Fruit fly (Drosophila melanogaster) whole organism, embryonic: ENCODE measurements around the gene Cpr65Aw.

Source experiments
- Atf-2 ChIP-seq: fragments of 200-800 bp; sonication (Bioruptor generic); optimal IDR thresholded peaks from 2 replicates; lab custom pipeline; 2016; ENCODE audit warnings: missing biosample characterization, missing genetic modification characterization
- CG10274 ChIP-seq: fragments of 200-800 bp; sonication (Bioruptor generic); optimal IDR thresholded peaks from 3 replicates; lab custom pipeline; 2017; ENCODE audit warnings: missing biosample characterization, mild to moderate bottlenecking, missing genetic modification characterization
- CG10366 ChIP-seq: fragments of 200-800 bp; sonication (Bioruptor generic); IDR thresholded peaks from 2 replicates; pipeline ENCODE4 v1.3.6; 2022; ENCODE audit warnings: missing biosample characterization, missing genetic modification characterization
- CG10654 ChIP-seq: fragments of 200-800 bp; sonication (Bioruptor generic); optimal IDR thresholded peaks from 2 replicates; lab custom pipeline; 2016; ENCODE audit warnings: missing biosample characterization, missing genetic modification characterization
- CG10959 ChIP-seq: fragments of 200-800 bp; sonication (Bioruptor generic); IDR thresholded peaks from 2 replicates; pipeline ENCODE4 v1.3.6; 2022; ENCODE audit warnings: missing biosample characterization, missing genetic modification characterization
- CG12219 ChIP-seq: fragments of 200-800 bp; sonication (Bioruptor generic); optimal IDR thresholded peaks from 3 replicates; lab custom pipeline; 2018; ENCODE audit warnings: missing biosample characterization, mild to moderate bottlenecking, missing genetic modification characterization
- CG13775 ChIP-seq: fragments of 200-800 bp; sonication (Bioruptor generic); optimal IDR thresholded peaks from 3 replicates; lab custom pipeline; 2017; ENCODE audit warnings: missing biosample characterization, mild to moderate bottlenecking, missing genetic modification characterization
- CG13894 ChIP-seq: fragments of 200-800 bp; sonication (Bioruptor generic); optimal IDR thresholded peaks from 3 replicates; lab custom pipeline; 2018; ENCODE audit warnings: missing biosample characterization, mild to moderate bottlenecking, missing genetic modification characterization, moderate library complexity
- CG14667 ChIP-seq: fragments of 200-800 bp; sonication (Bioruptor generic); IDR thresholded peaks from 2 replicates; pipeline ENCODE4 v1.3.6; 2022; ENCODE audit warnings: missing biosample characterization, missing genetic modification characterization
- CG14965 ChIP-seq: fragments of 200-800 bp; sonication (Bioruptor generic); optimal IDR thresholded peaks from 2 replicates; lab custom pipeline; 2016; ENCODE audit warnings: missing biosample characterization, missing genetic modification characterization, borderline replicate concordance
- CG1529 ChIP-seq: fragments of 200-800 bp; sonication (Bioruptor generic); optimal IDR thresholded peaks from 3 replicates; lab custom pipeline; 2018; ENCODE audit warnings: missing biosample characterization, missing genetic modification characterization
- CG15479 ChIP-seq: fragments of 200-800 bp; sonication (Bioruptor generic); optimal IDR thresholded peaks from 3 replicates; lab custom pipeline; 2019; ENCODE audit warnings: missing biosample characterization, mild to moderate bottlenecking, missing genetic modification characterization, moderate library complexity
- CG15514 ChIP-seq: fragments of 200-800 bp; sonication (Bioruptor generic); optimal IDR thresholded peaks from 3 replicates; lab custom pipeline; 2017; ENCODE audit warnings: missing biosample characterization, missing genetic modification characterization, mild to moderate bottlenecking, moderate library complexity, missing genetic modification reagents
- CG17802 ChIP-seq: fragments of 200-800 bp; sonication (Bioruptor generic); optimal IDR thresholded peaks from 2 replicates; lab custom pipeline; 2018; ENCODE audit warnings: missing biosample characterization, mild to moderate bottlenecking, missing genetic modification characterization, moderate library complexity
- CG18764 ChIP-seq: fragments of 200-800 bp; sonication (Bioruptor generic); optimal IDR thresholded peaks from 3 replicates; lab custom pipeline; 2016; ENCODE audit warnings: missing biosample characterization, missing genetic modification characterization
- CG34376 ChIP-seq: fragments of 200-800 bp; sonication (Bioruptor generic); optimal IDR thresholded peaks from 2 replicates; lab custom pipeline; 2018; ENCODE audit warnings: missing biosample characterization, mild to moderate bottlenecking, missing genetic modification characterization
- CG6813 ChIP-seq: fragments of 200-800 bp; sonication (Bioruptor generic); optimal IDR thresholded peaks from 2 replicates; lab custom pipeline; 2017; ENCODE audit warnings: missing biosample characterization, missing genetic modification characterization, mild to moderate bottlenecking, moderate library complexity, missing genetic modification reagents
- CG8478 ChIP-seq: fragments of >200 bp; optimal IDR thresholded peaks from 2 replicates; lab custom pipeline; 2018
- CG8765 ChIP-seq: fragments of 200-800 bp; sonication (Bioruptor generic); IDR thresholded peaks from 2 replicates; pipeline ENCODE4 v1.3.6; 2022; ENCODE audit warnings: missing biosample characterization, missing genetic modification characterization
- Dref ChIP-seq: fragments of 200-800 bp; sonication (Bioruptor generic); IDR thresholded peaks from 2 replicates; pipeline ENCODE4 v1.3.6; 2022; ENCODE audit warnings: missing biosample characterization, missing genetic modification characterization
- Drgx ChIP-seq: fragments of 200-800 bp; sonication (Bioruptor generic); IDR thresholded peaks from 2 replicates; pipeline ENCODE4 v1.3.6; 2022; ENCODE audit warnings: missing biosample characterization, missing genetic modification characterization
- ERR ChIP-seq: fragments of 200-800 bp; sonication (Bioruptor generic); optimal IDR thresholded peaks from 2 replicates; lab custom pipeline; 2016; ENCODE audit warnings: missing biosample characterization, missing genetic modification characterization
- Eip74EF ChIP-seq, 2 experiments: fragments of 200-800 bp in 1 of 2; fragments of >200 bp in 1 of 2; sonication (Bioruptor generic) in 1 of 2; optimal IDR thresholded peaks; 2 replicates each; lab custom pipeline; 2017 to 2019; ENCODE audit warnings: missing biosample characterization in 2 of 2, missing genetic modification characterization in 2 of 2, mild to moderate bottlenecking in 1 of 2, moderate library complexity in 1 of 2
- Elba2 ChIP-seq: fragments of 200-800 bp; sonication (Bioruptor generic); optimal IDR thresholded peaks from 3 replicates; lab custom pipeline; 2016; ENCODE audit warnings: missing biosample characterization, missing genetic modification characterization
- H15 ChIP-seq: fragments of 200-800 bp; sonication (Bioruptor generic); IDR thresholded peaks from 3 replicates; pipeline ENCODE4 v1.3.6; 2022; ENCODE audit warnings: missing biosample characterization, missing genetic modification characterization
- HmgD ChIP-seq: fragments of 200-800 bp; sonication (Bioruptor generic); optimal IDR thresholded peaks from 3 replicates; lab custom pipeline; 2016; ENCODE audit warnings: missing biosample characterization, missing genetic modification characterization
- Hmr ChIP-seq: fragments of 200-800 bp; sonication (Bioruptor generic); optimal IDR thresholded peaks from 3 replicates; lab custom pipeline; 2017; ENCODE audit warnings: mild to moderate bottlenecking, missing biosample characterization, missing genetic modification reagents, missing genetic modification characterization
- MTF-1 ChIP-seq: fragments of 200-800 bp; sonication (Bioruptor generic); optimal IDR thresholded peaks from 2 replicates; lab custom pipeline; 2018; ENCODE audit warnings: missing biosample characterization, mild to moderate bottlenecking, missing genetic modification characterization, borderline replicate concordance
- NC2α ChIP-seq: fragments of 200-800 bp; sonication (Bioruptor generic); optimal IDR thresholded peaks from 2 replicates; lab custom pipeline; 2016; ENCODE audit warnings: missing biosample characterization, missing genetic modification characterization
- Nf-YA ChIP-seq: fragments of 200-800 bp; sonication (Bioruptor generic); IDR thresholded peaks from 2 replicates; pipeline ENCODE4 v1.3.6; 2022; ENCODE audit warnings: missing biosample characterization, missing genetic modification characterization
- Rx ChIP-seq: fragments of 200-800 bp; sonication (Bioruptor generic); IDR thresholded peaks from 2 replicates; pipeline ENCODE4 v1.3.6; 2022; ENCODE audit warnings: missing biosample characterization, missing genetic modification characterization
- Ssrp ChIP-seq: fragments of 200-800 bp; sonication (Bioruptor generic); optimal IDR thresholded peaks from 2 replicates; lab custom pipeline; 2018; ENCODE audit warnings: missing biosample characterization, mild to moderate bottlenecking, missing genetic modification characterization, moderate library complexity
- cad ChIP-seq: fragments of >200 bp; optimal IDR thresholded peaks from 2 replicates; lab custom pipeline; 2017; ENCODE audit warnings: missing biosample characterization, missing genetic modification characterization
- dati ChIP-seq: fragments of 200-800 bp; sonication (Bioruptor generic); IDR thresholded peaks from 2 replicates; pipeline ENCODE4 v1.3.6; 2022; ENCODE audit warnings: missing biosample characterization, missing genetic modification characterization
- eve ChIP-seq, 2 experiments: fragments of >200 bp; optimal IDR thresholded peaks; 2 replicates each; lab custom pipeline; 2017; ENCODE audit warnings: missing biosample characterization in 2 of 2, missing genetic modification characterization in 2 of 2
- eyg ChIP-seq: fragments of 200-800 bp; sonication (Bioruptor generic); optimal IDR thresholded peaks from 3 replicates; lab custom pipeline; 2016; ENCODE audit warnings: missing biosample characterization, missing genetic modification characterization
- ftz-f1 ChIP-seq: fragments of 200-800 bp; sonication (Bioruptor generic); optimal IDR thresholded peaks from 2 replicates; lab custom pipeline; 2016; ENCODE audit warnings: missing biosample characterization, missing genetic modification characterization
- grau ChIP-seq: fragments of 200-800 bp; optimal IDR thresholded peaks from 3 replicates; lab custom pipeline; 2019; ENCODE audit warnings: missing biosample characterization, mild to moderate bottlenecking, missing genetic modification characterization, moderate library complexity
- ind ChIP-seq: fragments of 200-800 bp; sonication (Bioruptor generic); optimal IDR thresholded peaks from 3 replicates; lab custom pipeline; 2016; ENCODE audit warnings: missing biosample characterization, missing genetic modification characterization
- inv ChIP-seq: fragments of 200-800 bp; sonication (Bioruptor generic); IDR thresholded peaks from 2 replicates; pipeline ENCODE4 v1.3.6; 2022; ENCODE audit warnings: missing biosample characterization, missing genetic modification characterization; ENCODE audit not compliant: partially characterized antibody
- kay ChIP-seq: fragments of 200-800 bp; sonication (Bioruptor generic); optimal IDR thresholded peaks from 2 replicates; lab custom pipeline; 2016; ENCODE audit warnings: missing biosample characterization, missing genetic modification characterization
- nerfin-1 ChIP-seq: fragments of 200-800 bp; sonication (Bioruptor generic); optimal IDR thresholded peaks from 3 replicates; lab custom pipeline; 2019; ENCODE audit warnings: missing biosample characterization, mild to moderate bottlenecking, missing genetic modification characterization, moderate library complexity
- pros ChIP-seq: fragments of 200-800 bp; sonication (Bioruptor generic); optimal IDR thresholded peaks from 3 replicates; lab custom pipeline; 2019; ENCODE audit warnings: missing biosample characterization, mild to moderate bottlenecking, missing genetic modification characterization, moderate library complexity
- ro ChIP-seq: fragments of 200-800 bp; sonication (Bioruptor generic); IDR thresholded peaks from 2 replicates; pipeline ENCODE4 v1.3.6; 2022; ENCODE audit warnings: missing biosample characterization, missing genetic modification characterization
- run ChIP-seq: fragments of 200-800 bp; sonication (Bioruptor generic); optimal IDR thresholded peaks from 3 replicates; lab custom pipeline; 2018; ENCODE audit warnings: missing biosample characterization, mild to moderate bottlenecking, missing genetic modification characterization
- seq ChIP-seq: fragments of 200-800 bp; sonication (Bioruptor generic); IDR thresholded peaks from 2 replicates; pipeline ENCODE4 v1.3.6; 2022; ENCODE audit warnings: missing biosample characterization, missing genetic modification characterization
- shn ChIP-seq: fragments of 200-800 bp; sonication (Bioruptor generic); optimal IDR thresholded peaks from 3 replicates; lab custom pipeline; 2016; ENCODE audit warnings: missing biosample characterization, missing genetic modification characterization
- ssp ChIP-seq: fragments of 200-800 bp; sonication (Bioruptor generic); IDR thresholded peaks from 2 replicates; pipeline ENCODE4 v1.3.6; 2022; ENCODE audit warnings: missing biosample characterization, missing genetic modification characterization
- tgo ChIP-seq: fragments of 200-800 bp; sonication (Bioruptor generic); IDR thresholded peaks from 3 replicates; pipeline ENCODE4 v1.3.6; 2022; ENCODE audit warnings: missing biosample characterization, missing genetic modification characterization
- tin ChIP-seq: fragments of 200-800 bp; sonication (Bioruptor generic); optimal IDR thresholded peaks from 3 replicates; lab custom pipeline; 2016; ENCODE audit warnings: missing biosample characterization, missing genetic modification characterization
- tup ChIP-seq: fragments of 200-800 bp; sonication (Bioruptor generic); optimal IDR thresholded peaks from 2 replicates; lab custom pipeline; 2016; ENCODE audit warnings: missing biosample characterization, mild to moderate bottlenecking, missing genetic modification characterization, moderate library complexity
- unpg ChIP-seq: fragments of 200-800 bp; sonication (Bioruptor generic); optimal IDR thresholded peaks from 3 replicates; lab custom pipeline; 2018; ENCODE audit warnings: missing biosample characterization, mild to moderate bottlenecking, missing genetic modification characterization, moderate library complexity

Gene Cpr65Aw

dm6 chr3L:6094697-6095096, 47.5 kb downstream of the Cpr65Aw start, which contains the start of the genes CG10467 and loj (continued):
- TF ChIP-seq Drgx (GFP tag; lab: Robert Waterston, UW) = peak; percentile 81
- peak; percentile 86 for TF ChIP-seq seq
- TF ChIP-seq cad (GFP tag; lab: Kevin White, UChicago) = no peak
- TF ChIP-seq shn (GFP tag; lab: Kevin White, UChicago) = peak; percentile 76
- no peak for TF ChIP-seq pros (GFP tag; lab: Kevin White, UChicago)
- TF ChIP-seq Atf-2 = peak; percentile 60
- TF ChIP-seq eyg (GFP tag; lab: Kevin White, UChicago) = no peak
- TF ChIP-seq CG15479 (GFP tag; lab: Kevin White, UChicago) = peak; percentile 44
- peak; percentile 84 for TF ChIP-seq CG15514 (GFP tag; lab: Kevin White, UChicago)
- TF ChIP-seq Eip74EF (GFP tag; optimal IDR thresholded peaks at IDR 0.05; lab: Kevin White, UChicago) = peak in 1 of 2 experiments; percentile 78
- peak; percentile 97 for TF ChIP-seq tin (GFP tag; lab: Kevin White, UChicago)
- TF ChIP-seq CG34376 (GFP tag; lab: Kevin White, UChicago) = peak; percentile 75
- TF ChIP-seq H15 (GFP tag; lab: Robert Waterston, UW) = peak; percentile 96
- TF ChIP-seq ind (GFP tag; lab: Kevin White, UChicago) = peak; percentile 98
- TF ChIP-seq CG12219 (GFP tag; lab: Kevin White, UChicago) = peak; percentile 73
- peak; percentile 91 for TF ChIP-seq ro (GFP tag; lab: Robert Waterston, UW)
- peak; percentile 97 for TF ChIP-seq CG10366 (GFP tag; lab: Robert Waterston, UW)
- peak; percentile 80 for TF ChIP-seq CG6813
- peak; percentile 96 for TF ChIP-seq CG10654 (GFP tag; lab: Kevin White, UChicago)
- TF ChIP-seq CG18764 (GFP tag; lab: Kevin White, UChicago) = peak; percentile 92
- TF ChIP-seq tup (GFP tag; lab: Kevin White, UChicago) = peak; percentile 88
- TF ChIP-seq grau (tag; lab: Kevin White, UChicago) = peak; percentile 95
- peak; percentile 95 for TF ChIP-seq CG8765 (GFP tag; lab: Robert Waterston, UW)
- TF ChIP-seq CG10959 = peak; percentile 94
- no peak for TF ChIP-seq CG8478 (lab: Kevin White, UChicago)
- peak; percentile 94 for TF ChIP-seq Rx (GFP tag; lab: Robert Waterston, UW)
- peak; percentile 49 for TF ChIP-seq HmgD
- TF ChIP-seq unpg (GFP tag; lab: Kevin White, UChicago) = peak; percentile 96
- peak; percentile 93 for TF ChIP-seq nerfin-1 (tag; lab: Kevin White, UChicago)
- peak; percentile 61 for TF ChIP-seq Elba2 (GFP tag; lab: Kevin White, UChicago)
- TF ChIP-seq ftz-f1 (GFP tag; lab: Kevin White, UChicago) = no peak
- peak; percentile 97 for TF ChIP-seq CG14667
- TF ChIP-seq eve (GFP tag; optimal IDR thresholded peaks at IDR 0.05; lab: Kevin White, UChicago) = no peak
- peak; percentile 64 for TF ChIP-seq inv (GFP tag; lab: Robert Waterston, UW)
- TF ChIP-seq Dref (GFP tag; lab: Robert Waterston, UW) = peak; percentile 47
- peak; percentile 84 for TF ChIP-seq MTF-1 (GFP tag; lab: Kevin White, UChicago)
- TF ChIP-seq CG14965 (GFP tag; lab: Kevin White, UChicago) = no peak
- TF ChIP-seq CG10274 (GFP tag; lab: Kevin White, UChicago) = peak; percentile 64
- TF ChIP-seq tgo (GFP tag; lab: Robert Waterston, UW) = peak; percentile 97
- peak; percentile 84 for TF ChIP-seq CG17802 (tag; lab: Kevin White, UChicago)
- peak; percentile 92 for TF ChIP-seq Hmr (GFP tag; lab: Kevin White, UChicago)
- TF ChIP-seq CG1529 (GFP tag; lab: Kevin White, UChicago) = peak; percentile 82
- peak; percentile 96 for TF ChIP-seq CG13775 (GFP tag; lab: Kevin White, UChicago)
- TF ChIP-seq dati (GFP tag; lab: Robert Waterston, UW) = peak; percentile 80
- TF ChIP-seq kay = peak; percentile 92
- peak; percentile 93 for TF ChIP-seq CG13894 (tag; lab: Kevin White, UChicago)
- TF ChIP-seq Ssrp (tag; lab: Kevin White, UChicago) = peak; percentile 98
- TF ChIP-seq Nf-YA (GFP tag; lab: Robert Waterston, UW) = peak; percentile 87
- no peak for TF ChIP-seq NC2α (GFP tag; lab: Kevin White, UChicago)
- TF ChIP-seq ERR = peak; percentile 16
- peak; percentile 77 for TF ChIP-seq run
- peak; percentile 93 for TF ChIP-seq ssp (GFP tag; lab: Robert Waterston, UW)
